Worm (Caenorhabditis elegans) whole organism, mixed stage, embryonic: ENCODE data around the gene K03B8.14.

ENCODE experiments used
- blmp-1 ChIP-seq: fragments of 150-350 bp; optimal IDR thresholded peaks from 2 replicates; lab custom pipeline; 2014; ENCODE audit warnings: missing biosample characterization, missing genetic modification characterization
- ceh-39 ChIP-seq: fragments of 150-350 bp; optimal IDR thresholded peaks from 2 replicates; lab custom pipeline; 2014; ENCODE audit warnings: missing biosample characterization, missing genetic modification characterization
- ceh-43 ChIP-seq: fragments of 200-800 bp; sonication (Bioruptor generic); optimal IDR thresholded peaks from 2 replicates; lab custom pipeline; 2018; ENCODE audit warnings: mild to moderate bottlenecking, missing genetic modification characterization, moderate library complexity, missing compliant biosample characterization
- cnd-1 ChIP-seq: fragments of 200-800 bp; sonication (Bioruptor generic); optimal IDR thresholded peaks from 2 replicates; lab custom pipeline; 2018; ENCODE audit warnings: mild to moderate bottlenecking, missing genetic modification characterization, missing compliant biosample characterization
- ham-2 ChIP-seq: fragments of 200-800 bp; sonication (Bioruptor generic); optimal IDR thresholded peaks from 2 replicates; lab custom pipeline; 2018; ENCODE audit warnings: mild to moderate bottlenecking, missing genetic modification characterization, missing compliant biosample characterization
- hlh-1 ChIP-seq: fragments of 150-350 bp; optimal IDR thresholded peaks from 2 replicates; lab custom pipeline; 2014; ENCODE audit warnings: missing biosample characterization, missing genetic modification reagents, missing genetic modification characterization
- lin-13 ChIP-seq: fragments of 150-350 bp; optimal IDR thresholded peaks from 2 replicates; lab custom pipeline; 2014; ENCODE audit warnings: missing biosample characterization, missing genetic modification characterization
- lsy-2 ChIP-seq: fragments of 150-350 bp; optimal IDR thresholded peaks from 2 replicates; lab custom pipeline; 2014; ENCODE audit warnings: missing biosample characterization, missing genetic modification characterization
- mab-5 ChIP-seq: fragments of 150-350 bp; optimal IDR thresholded peaks from 2 replicates; lab custom pipeline; 2014; ENCODE audit warnings: missing biosample characterization, missing genetic modification characterization
- mep-1 ChIP-seq: fragments of 150-350 bp; optimal IDR thresholded peaks from 2 replicates; lab custom pipeline; 2017; ENCODE audit warnings: missing biosample characterization, missing genetic modification reagents, missing genetic modification characterization, inconsistent platforms
- mls-2 ChIP-seq: sonication (generic microtip); optimal IDR thresholded peaks from 2 replicates; lab custom pipeline; 2016; ENCODE audit warnings: mild to moderate bottlenecking, missing genetic modification characterization, moderate library complexity, missing compliant biosample characterization
- pha-4 ChIP-seq: fragments of 150-350 bp; optimal IDR thresholded peaks from 2 replicates; lab custom pipeline; 2018; ENCODE audit warnings: missing biosample characterization, missing genetic modification reagents, missing genetic modification characterization
- snpc-4 ChIP-seq: fragments of 150-350 bp; optimal IDR thresholded peaks from 2 replicates; lab custom pipeline; 2014; ENCODE audit warnings: missing biosample characterization, missing genetic modification characterization
- tbx-8 ChIP-seq: fragments of 200-800 bp; sonication (Bioruptor generic); optimal IDR thresholded peaks from 2 replicates; lab custom pipeline; 2018; ENCODE audit warnings: mild to moderate bottlenecking, missing genetic modification characterization, moderate library complexity, missing compliant biosample characterization
- unc-39 ChIP-seq: fragments of 150-350 bp; optimal IDR thresholded peaks from 2 replicates; lab custom pipeline; 2014; ENCODE audit warnings: missing biosample characterization, missing genetic modification characterization
- zip-8 ChIP-seq: fragments of 150-350 bp; optimal IDR thresholded peaks from 2 replicates; lab custom pipeline; 2014; ENCODE audit warnings: missing biosample characterization, missing genetic modification characterization

The K03B8.14 gene

ce11 chrV:11439202-11439601 is 48.9 kb downstream of the K03B8.14 start:
- TF ChIP-seq unc-39 (tag; lab: Kevin White, UChicago): no peak
- TF ChIP-seq pha-4 (tag; lab: Kevin White, UChicago): no peak
- no peak for TF ChIP-seq lsy-2 (tag; lab: Kevin White, UChicago)
- no peak for TF ChIP-seq mab-5
- no peak for TF ChIP-seq blmp-1 (tag; lab: Kevin White, UChicago)
- TF ChIP-seq ceh-39 (tag; lab: Kevin White, UChicago): no peak
- no peak for TF ChIP-seq ham-2 (GFP tag; lab: Kevin White, UChicago)
- TF ChIP-seq snpc-4 (tag; lab: Kevin White, UChicago): no peak
- TF ChIP-seq ceh-43: no peak
- TF ChIP-seq mep-1 (tag; lab: Kevin White, UChicago): no peak
- no peak for TF ChIP-seq mls-2
- no peak for TF ChIP-seq zip-8 (tag; lab: Kevin White, UChicago)
- no peak for TF ChIP-seq hlh-1 (tag; lab: Kevin White, UChicago)
- no peak for TF ChIP-seq cnd-1 (tag; lab: Kevin White, UChicago)
- TF ChIP-seq tbx-8 (GFP tag; lab: Kevin White, UChicago): no peak
- no peak for TF ChIP-seq lin-13 (tag; lab: Kevin White, UChicago)
